Fruit fly (Drosophila melanogaster): ENCODE measurements around the gene CG46339.

The CG46339 gene

DNA sequence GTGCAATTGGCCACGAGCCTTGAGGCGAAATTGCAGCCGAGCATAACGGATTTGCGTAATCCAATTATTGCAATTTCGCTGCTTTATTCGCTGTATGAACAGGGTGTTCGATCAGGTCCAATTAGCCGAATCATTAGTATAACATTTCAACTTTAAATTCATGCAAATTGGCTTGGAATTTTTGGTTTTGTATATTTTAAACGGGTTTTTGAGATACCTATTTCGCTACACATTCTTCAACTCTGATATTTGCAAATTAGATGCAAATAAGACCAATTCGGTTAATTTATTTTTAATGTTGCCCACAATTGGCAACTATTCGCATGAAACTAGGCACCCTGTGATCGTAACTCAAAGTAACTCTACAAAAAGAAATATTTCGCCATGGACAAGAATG, 37.9 kb downstream of the CG46339 start (continued):
- no peak for TF ChIP-seq CG32532 (GFP tag; IDR thresholded peaks at IDR 0.05)
- TF ChIP-seq MESR4 (GFP tag; optimal IDR thresholded peaks at IDR 0.05), result no peak
- no peak for TF ChIP-seq tap (tag; optimal IDR thresholded peaks at IDR 0.05)
- TF ChIP-seq CG34224 (GFP tag; IDR thresholded peaks at IDR 0.05; ENCODE audit: partially characterized antibody), result no peak
- no peak for TF ChIP-seq knrl (GFP tag; IDR thresholded peaks at IDR 0.05; ENCODE audit: partially characterized antibody)
- no peak for TF ChIP-seq CG9797 (GFP tag; optimal IDR thresholded peaks at IDR 0.05)
- TF ChIP-seq odd (GFP tag; optimal IDR thresholded peaks at IDR 0.05), result no peak
- TF ChIP-seq maf-S (GFP tag; optimal IDR thresholded peaks at IDR 0.05), result peak; percentile 30
- TF ChIP-seq CG30020 (tag; optimal IDR thresholded peaks at IDR 0.05), result no peak
- peak; percentile 11 for TF ChIP-seq CG12236 (GFP tag; optimal IDR thresholded peaks at IDR 0.05)
- TF ChIP-seq da (GFP tag; optimal IDR thresholded peaks at IDR 0.05), result no peak
- TF ChIP-seq CG8388 (GFP tag; optimal IDR thresholded peaks at IDR 0.05), result no peak
- no peak for TF ChIP-seq Tbp (GFP tag; optimal IDR thresholded peaks at IDR 0.05)
- peak; percentile 45 for TF ChIP-seq gem (tag; optimal IDR thresholded peaks at IDR 0.05)
- no peak for TF ChIP-seq CG14667 (GFP tag; IDR thresholded peaks at IDR 0.05)
- TF ChIP-seq HLH54F (GFP tag; optimal IDR thresholded peaks at IDR 0.05), result peak; percentile 54
- TF ChIP-seq run (tag; optimal IDR thresholded peaks at IDR 0.05), result peak; percentile 3
- no peak for TF ChIP-seq corto (GFP tag; optimal IDR thresholded peaks at IDR 0.05)
- TF ChIP-seq D19A (tag; optimal IDR thresholded peaks at IDR 0.05), result no peak
- TF ChIP-seq CG2678 (tag; optimal IDR thresholded peaks at IDR 0.05), result peak; percentile 8
- TF ChIP-seq sc (optimal IDR thresholded peaks at IDR 0.05), result no peak
- TF ChIP-seq sc (GFP tag; optimal IDR thresholded peaks at IDR 0.05), result no peak
- no peak for TF ChIP-seq sens-2 (GFP tag; IDR thresholded peaks at IDR 0.05)
- TF ChIP-seq unpg (GFP tag; optimal IDR thresholded peaks at IDR 0.05), result peak; percentile 42
- no peak for TF ChIP-seq Xbp1 (GFP tag; optimal IDR thresholded peaks at IDR 0.05)
- no peak for TF ChIP-seq Hmx (GFP tag; optimal IDR thresholded peaks at IDR 0.05)
- no peak for TF ChIP-seq CG9437 (GFP tag; optimal IDR thresholded peaks at IDR 0.05)
- TF ChIP-seq p53 (GFP tag; optimal IDR thresholded peaks at IDR 0.05), result no peak
- no peak for TF ChIP-seq Max (GFP tag; optimal IDR thresholded peaks at IDR 0.05)
- no peak for TF ChIP-seq Dek (tag; optimal IDR thresholded peaks at IDR 0.05)
- no peak for TF ChIP-seq lov (optimal IDR thresholded peaks at IDR 0.05)
- no peak for TF ChIP-seq lov (GFP tag; IDR thresholded peaks at IDR 0.05)
- peak; percentile 8 for TF ChIP-seq en (GFP tag; optimal IDR thresholded peaks at IDR 0.05)
- TF ChIP-seq CG3847 (GFP tag; IDR thresholded peaks at IDR 0.05), result peak; percentile 27
- no peak for TF ChIP-seq oc (tag; optimal IDR thresholded peaks at IDR 0.05)
- TF ChIP-seq tna (GFP tag; IDR thresholded peaks at IDR 0.05; ENCODE audit: partially characterized antibody), result no peak
- no peak for TF ChIP-seq nau (GFP tag; optimal IDR thresholded peaks at IDR 0.05)
- no peak for TF ChIP-seq CG17912 (GFP tag; optimal IDR thresholded peaks at IDR 0.05)
- TF ChIP-seq wor (GFP tag; IDR thresholded peaks at IDR 0.05), result no peak; the same call in 1 of the 2 replicates
- no peak for TF ChIP-seq CG4328 (GFP tag; optimal IDR thresholded peaks at IDR 0.05)
- no peak for TF ChIP-seq E2f2 (GFP tag; IDR thresholded peaks at IDR 0.05)
- TF ChIP-seq CG2889 (GFP tag; IDR thresholded peaks at IDR 0.05), result no peak
- TF ChIP-seq Myb (GFP tag; optimal IDR thresholded peaks at IDR 0.05), result no peak
- no peak for TF ChIP-seq HmgD (GFP tag; optimal IDR thresholded peaks at IDR 0.05)
- no peak for TF ChIP-seq Bgb (GFP tag; IDR thresholded peaks at IDR 0.05; ENCODE audit: partially characterized antibody)
- no peak for TF ChIP-seq Dip2 (GFP tag; IDR thresholded peaks at IDR 0.05)
- TF ChIP-seq Nf-YA (GFP tag; IDR thresholded peaks at IDR 0.05), result no peak
- 0 out of 2 replicates have a peak, but pooled peaks have one; percentile 6 for TF ChIP-seq HLH3B (GFP tag; IDR thresholded peaks at IDR 0.05)
- no peak for TF ChIP-seq CG18011 (GFP tag; optimal IDR thresholded peaks at IDR 0.05)
- TF ChIP-seq sim (GFP tag; IDR thresholded peaks at IDR 0.05), result no peak
- no peak; the same call in 1 of the 2 replicates for TF ChIP-seq stc (GFP tag; IDR thresholded peaks at IDR 0.05)
- TF ChIP-seq crc (GFP tag; optimal IDR thresholded peaks at IDR 0.05), result peak; percentile 25
